Fruit fly (Drosophila melanogaster): ENCODE results near the gene BORCS6.

dm6 chr3L:561772-562454 lies 21.3 kb downstream of the BORCS6 start:
- TF ChIP-seq psq (optimal IDR thresholded peaks at IDR 0.05) (no peak), usp (GFP tag; optimal IDR thresholded peaks at IDR 0.05) (no peak), pan (optimal IDR thresholded peaks at IDR 0.05) (no peak), Dll (optimal IDR thresholded peaks at IDR 0.05) (no peak), CG8478 (optimal IDR thresholded peaks at IDR 0.05) (no peak)

Data from whole organism.